Worm (Caenorhabditis elegans): ENCODE measurements around the gene mdt-8.

The mdt-8 gene

ce11 chrII:11484600-11484999 lies 49.0 kb downstream of the mdt-8 start (continued):
- TF ChIP-seq sem-4 (tag; optimal IDR thresholded peaks at IDR 0.05) = no peak
- TF ChIP-seq nhr-129 (tag; optimal IDR thresholded peaks at IDR 0.05) = peak; percentile 88
- no peak for TF ChIP-seq skn-1 (tag; optimal IDR thresholded peaks at IDR 0.05)
- peak; percentile 39 for TF ChIP-seq nhr-11 (tag; optimal IDR thresholded peaks at IDR 0.05)
- TF ChIP-seq F13H6.1 (tag; optimal IDR thresholded peaks at IDR 0.05) = peak; percentile 48
- no peak for TF ChIP-seq nhr-77 (tag; optimal IDR thresholded peaks at IDR 0.05)
- TF ChIP-seq Y55F3AM.14 (GFP tag; optimal IDR thresholded peaks at IDR 0.05) = peak; percentile 85
- TF ChIP-seq gmeb-1 (tag; optimal IDR thresholded peaks at IDR 0.05) = peak; percentile 56
- TF ChIP-seq nhr-237 (tag; optimal IDR thresholded peaks at IDR 0.05) = no peak
- TF ChIP-seq mdl-1 (tag; optimal IDR thresholded peaks at IDR 0.05) = peak; percentile 25 to 64

ce11 chrII:11479076-11479475 lies 54.5 kb downstream of the mdt-8 start, which contains the start of gene W02B12.12:
Gene W02B12.12, minus strand, starts transcription at chrII:11479176.
- no peak for TF ChIP-seq aly-2 (tag; optimal IDR thresholded peaks at IDR 0.05)

Measured in whole organism, L2 larva.